Fruit fly (Drosophila melanogaster) whole organism, embryonic: ENCODE data around the gene Btnd.

Experiments used
- Aef1 ChIP-seq: fragments of 200-800 bp; sonication (Bioruptor generic); IDR thresholded peaks from 3 replicates; pipeline ENCODE4 v1.3.6; 2022; ENCODE audit warnings: missing biosample characterization, missing genetic modification characterization
- BEAF-32 ChIP-seq: fragments of 200-800 bp; sonication (Bioruptor generic); optimal IDR thresholded peaks from 3 replicates; lab custom pipeline; 2017; ENCODE audit warnings: missing biosample characterization, missing genetic modification characterization, mild to moderate bottlenecking, moderate library complexity, missing genetic modification reagents
- Blimp-1 ChIP-seq: fragments of 200-800 bp; sonication (Bioruptor generic); optimal IDR thresholded peaks from 3 replicates; lab custom pipeline; 2018; ENCODE audit warnings: missing biosample characterization, missing genetic modification characterization, mild to moderate bottlenecking, moderate library complexity, missing genetic modification reagents
- BtbVII ChIP-seq: fragments of 200-800 bp; sonication (Bioruptor generic); optimal IDR thresholded peaks from 3 replicates; lab custom pipeline; 2017; ENCODE audit warnings: missing biosample characterization, mild to moderate bottlenecking, missing genetic modification characterization
- CG10321 ChIP-seq: fragments of 200-800 bp; sonication (Bioruptor generic); IDR thresholded peaks from 2 replicates; pipeline ENCODE4 v1.3.6; 2022; ENCODE audit warnings: missing biosample characterization, missing genetic modification characterization
- CG10366 ChIP-seq: fragments of 200-800 bp; sonication (Bioruptor generic); IDR thresholded peaks from 2 replicates; pipeline ENCODE4 v1.3.6; 2022; ENCODE audit warnings: missing biosample characterization, missing genetic modification characterization
- CG11560 ChIP-seq: fragments of 200-800 bp; sonication (Bioruptor generic); IDR thresholded peaks from 3 replicates; pipeline ENCODE4 v1.3.6; 2022; ENCODE audit warnings: missing biosample characterization, missing genetic modification characterization
- CG12219 ChIP-seq: fragments of 200-800 bp; sonication (Bioruptor generic); optimal IDR thresholded peaks from 3 replicates; lab custom pipeline; 2018; ENCODE audit warnings: missing biosample characterization, mild to moderate bottlenecking, missing genetic modification characterization
- CG13123 ChIP-seq: fragments of 200-800 bp; sonication (Bioruptor generic); optimal IDR thresholded peaks from 2 replicates; lab custom pipeline; 2016; ENCODE audit warnings: missing biosample characterization, missing genetic modification characterization
- CG14441 ChIP-seq: fragments of 200-800 bp; sonication (Bioruptor generic); IDR thresholded peaks from 2 replicates; pipeline ENCODE4 v1.3.6; 2022; ENCODE audit warnings: missing biosample characterization, missing genetic modification characterization
- CG14965 ChIP-seq: fragments of 200-800 bp; sonication (Bioruptor generic); optimal IDR thresholded peaks from 2 replicates; lab custom pipeline; 2016; ENCODE audit warnings: missing biosample characterization, missing genetic modification characterization, borderline replicate concordance
- CG16779 ChIP-seq: fragments of 200-800 bp; sonication (Bioruptor generic); IDR thresholded peaks from 2 replicates; pipeline ENCODE4 v1.3.6; 2022; ENCODE audit warnings: missing biosample characterization, missing genetic modification characterization
- CG18764 ChIP-seq: fragments of 200-800 bp; sonication (Bioruptor generic); optimal IDR thresholded peaks from 3 replicates; lab custom pipeline; 2016; ENCODE audit warnings: missing biosample characterization, missing genetic modification characterization
- CG31441 ChIP-seq: fragments of 200-800 bp; sonication (Bioruptor generic); IDR thresholded peaks from 2 replicates; pipeline ENCODE4 v1.3.6; 2022; ENCODE audit warnings: missing biosample characterization, missing genetic modification characterization
- CG3995 ChIP-seq: fragments of 200-800 bp; sonication (Bioruptor generic); optimal IDR thresholded peaks from 3 replicates; lab custom pipeline; 2016; ENCODE audit warnings: missing biosample characterization, missing genetic modification characterization
- CG4360 ChIP-seq: fragments of 200-800 bp; sonication (Bioruptor generic); IDR thresholded peaks from 2 replicates; pipeline ENCODE4 v1.3.6; 2022; ENCODE audit warnings: missing biosample characterization, missing genetic modification characterization
- CG4730 ChIP-seq: fragments of 200-800 bp; sonication (Bioruptor generic); IDR thresholded peaks from 2 replicates; pipeline ENCODE4 v1.3.6; 2022; ENCODE audit warnings: missing biosample characterization, missing genetic modification characterization
- CG7357 ChIP-seq: fragments of 200-800 bp; sonication (Bioruptor generic); IDR thresholded peaks from 3 replicates; pipeline ENCODE4 v1.3.6; 2022; ENCODE audit warnings: missing biosample characterization, missing genetic modification characterization
- CG8290 ChIP-seq, 3 experiments: fragments of 200-800 bp; sonication (Bioruptor generic); optimal IDR thresholded peaks; 2 replicates each; lab custom pipeline; 2016 to 2019; ENCODE audit warnings: missing biosample characterization in 3 of 3, missing genetic modification characterization in 3 of 3, mild to moderate bottlenecking in 2 of 3, moderate library complexity in 1 of 3
- CG8944 ChIP-seq: fragments of 200-800 bp; sonication (Bioruptor generic); optimal IDR thresholded peaks from 3 replicates; lab custom pipeline; 2016; ENCODE audit warnings: missing biosample characterization, missing genetic modification characterization
- Camta ChIP-seq: fragments of 200-800 bp; sonication (Bioruptor generic); optimal IDR thresholded peaks from 2 replicates; lab custom pipeline; 2016; ENCODE audit warnings: missing biosample characterization, missing genetic modification characterization
- D19A ChIP-seq: fragments of 200-800 bp; optimal IDR thresholded peaks from 3 replicates; lab custom pipeline; 2019; ENCODE audit warnings: missing biosample characterization, mild to moderate bottlenecking, missing genetic modification characterization, moderate library complexity
- Hr78 ChIP-seq, 2 experiments: fragments of 200-800 bp in 1 of 2; fragments of >200 bp in 1 of 2; sonication (Bioruptor generic) in 1 of 2; optimal IDR thresholded peaks; 2 replicates each; lab custom pipeline; 2017 to 2019; ENCODE audit warnings: missing biosample characterization in 2 of 2, missing genetic modification characterization in 2 of 2, mild to moderate bottlenecking in 1 of 2, moderate library complexity in 1 of 2
- MBD-R2 ChIP-seq: fragments of 200-800 bp; sonication (Bioruptor generic); IDR thresholded peaks from 2 replicates; pipeline ENCODE4 v1.3.6; 2022; ENCODE audit warnings: missing biosample characterization, missing genetic modification characterization
- NK7.1 ChIP-seq: fragments of 200-800 bp; sonication (Bioruptor generic); optimal IDR thresholded peaks from 3 replicates; lab custom pipeline; 2016; ENCODE audit warnings: missing biosample characterization, missing genetic modification characterization
- Neu2 ChIP-seq: fragments of 200-800 bp; sonication (Bioruptor generic); optimal IDR thresholded peaks from 3 replicates; lab custom pipeline; 2016; ENCODE audit warnings: missing biosample characterization, missing genetic modification characterization, borderline replicate concordance
- Nf-YC ChIP-seq: fragments of 200-800 bp; optimal IDR thresholded peaks from 3 replicates; lab custom pipeline; 2019; ENCODE audit warnings: missing biosample characterization, mild to moderate bottlenecking, missing genetic modification characterization, moderate library complexity
- Ravus ChIP-seq: fragments of 200-800 bp; sonication (Bioruptor generic); IDR thresholded peaks from 2 replicates; pipeline ENCODE4 v1.3.6; 2022; ENCODE audit warnings: missing biosample characterization, missing genetic modification characterization
- Xbp1 ChIP-seq: fragments of 200-800 bp; sonication (Bioruptor generic); optimal IDR thresholded peaks from 3 replicates; lab custom pipeline; 2016; ENCODE audit warnings: missing biosample characterization, mild to moderate bottlenecking, missing genetic modification characterization
- bigmax ChIP-seq: fragments of 200-800 bp; sonication (Bioruptor generic); optimal IDR thresholded peaks from 2 replicates; lab custom pipeline; 2018; ENCODE audit warnings: missing biosample characterization, mild to moderate bottlenecking, missing genetic modification characterization
- br ChIP-seq: fragments of >200 bp; optimal IDR thresholded peaks from 2 replicates; lab custom pipeline; 2017
- fd64A ChIP-seq: fragments of 200-800 bp; sonication (Bioruptor generic); optimal IDR thresholded peaks from 3 replicates; lab custom pipeline; 2018; ENCODE audit warnings: missing biosample characterization, mild to moderate bottlenecking, missing genetic modification characterization
- grau ChIP-seq: fragments of 200-800 bp; optimal IDR thresholded peaks from 3 replicates; lab custom pipeline; 2019; ENCODE audit warnings: missing biosample characterization, mild to moderate bottlenecking, missing genetic modification characterization, moderate library complexity
- gsb ChIP-seq: fragments of 200-800 bp; sonication (Bioruptor generic); IDR thresholded peaks from 2 replicates; pipeline ENCODE4 v1.3.6; 2022; ENCODE audit warnings: missing biosample characterization, missing genetic modification characterization
- gt ChIP-seq: fragments of 200-800 bp; sonication (Bioruptor generic); IDR thresholded peaks from 2 replicates; pipeline ENCODE4 v1.3.6; 2022; ENCODE audit warnings: missing biosample characterization, missing genetic modification characterization
- h ChIP-seq: fragments of >200 bp; optimal IDR thresholded peaks from 2 replicates; lab custom pipeline; 2017
- nerfin-2 ChIP-seq: fragments of 200-800 bp; sonication (Bioruptor generic); IDR thresholded peaks from 2 replicates; pipeline ENCODE4 v1.3.6; 2022; ENCODE audit warnings: missing biosample characterization, missing genetic modification characterization; ENCODE audit not compliant: partially characterized antibody
- p53 ChIP-seq: fragments of 200-800 bp; sonication (Bioruptor generic); optimal IDR thresholded peaks from 2 replicates; lab custom pipeline; 2016; ENCODE audit warnings: missing biosample characterization, missing genetic modification characterization
- pfk ChIP-seq: fragments of 200-800 bp; sonication (Bioruptor generic); optimal IDR thresholded peaks from 2 replicates; lab custom pipeline; 2018; ENCODE audit warnings: missing biosample characterization, mild to moderate bottlenecking, missing genetic modification characterization, moderate library complexity
- phol ChIP-seq: fragments of 200-800 bp; sonication (Bioruptor generic); optimal IDR thresholded peaks from 3 replicates; lab custom pipeline; 2018; ENCODE audit warnings: missing biosample characterization, mild to moderate bottlenecking, missing genetic modification characterization, moderate library complexity
- pzg ChIP-seq: fragments of 200-800 bp; sonication (Bioruptor generic); optimal IDR thresholded peaks from 3 replicates; lab custom pipeline; 2018; ENCODE audit warnings: missing biosample characterization, mild to moderate bottlenecking, missing genetic modification characterization, moderate library complexity
- slou ChIP-seq: fragments of 200-800 bp; sonication (Bioruptor generic); optimal IDR thresholded peaks from 3 replicates; lab custom pipeline; 2016; ENCODE audit warnings: missing biosample characterization, missing genetic modification characterization
- so ChIP-seq: fragments of 200-800 bp; sonication (Bioruptor generic); IDR thresholded peaks from 3 replicates; pipeline ENCODE4 v1.3.6; 2022; ENCODE audit warnings: missing biosample characterization, missing genetic modification characterization
- sob ChIP-seq: fragments of 200-800 bp; sonication (Bioruptor generic); IDR thresholded peaks from 2 replicates; pipeline ENCODE4 v1.3.6; 2022; ENCODE audit warnings: missing biosample characterization, missing genetic modification characterization
- sr ChIP-seq: fragments of 200-800 bp; sonication (Bioruptor generic); IDR thresholded peaks from 3 replicates; pipeline ENCODE4 v1.3.6; 2022; ENCODE audit warnings: missing biosample characterization, missing genetic modification characterization
- sug ChIP-seq: fragments of 200-800 bp; optimal IDR thresholded peaks from 2 replicates; lab custom pipeline; 2019; ENCODE audit warnings: missing biosample characterization, mild to moderate bottlenecking, missing genetic modification characterization, moderate library complexity
- ttk ChIP-seq: fragments of 200-800 bp; sonication (Bioruptor generic); IDR thresholded peaks from 2 replicates; pipeline ENCODE4 v2.1.2; 2022; ENCODE audit warnings: missing biosample characterization, missing genetic modification characterization
- yki ChIP-seq: fragments of >200 bp; optimal IDR thresholded peaks from 3 replicates; lab custom pipeline; 2018
- z ChIP-seq: fragments of 200-800 bp; sonication (Bioruptor generic); IDR thresholded peaks from 3 replicates; pipeline ENCODE4 v1.3.6; 2022; ENCODE audit warnings: missing biosample characterization, missing genetic modification characterization

Gene Btnd

dm6 chrX:6224225-6225190 is 5.4 kb upstream of the Btnd start, which contains the start of gene sqh (continued):
- TF ChIP-seq CG16779, result peak; percentile 60; the same call in 1 of the 2 replicates
- peak; percentile 51 for TF ChIP-seq CG13123 (GFP tag; lab: Kevin White, UChicago)
- peak; percentile 60 for TF ChIP-seq CG8290 (GFP tag; optimal IDR thresholded peaks at IDR 0.05; lab: Kevin White, UChicago)
- peak in 1 of 2 experiments; percentile 55 for TF ChIP-seq CG8290 (tag; optimal IDR thresholded peaks at IDR 0.05; lab: Kevin White, UChicago)
- TF ChIP-seq Aef1 (GFP tag; lab: Robert Waterston, UW), result peak; percentile 85
- TF ChIP-seq p53, result no peak
- no peak for TF ChIP-seq NK7.1 (GFP tag; lab: Kevin White, UChicago)
- TF ChIP-seq yki (lab: Kevin White, UChicago), result no peak
- peak; percentile 72 for TF ChIP-seq slou (GFP tag; lab: Kevin White, UChicago)
- peak; percentile 84 for TF ChIP-seq Xbp1
- TF ChIP-seq so (GFP tag; lab: Robert Waterston, UW), result peak; percentile 87; the same call in 1 of the 3 replicates
- no peak for TF ChIP-seq h (lab: Kevin White, UChicago)
- peak; percentile 84 for TF ChIP-seq CG4730 (GFP tag; lab: Robert Waterston, UW)
- TF ChIP-seq CG18764, result peak; percentile 50
- peak in 1 of 2 experiments; percentile 72 for TF ChIP-seq Hr78 (GFP tag; optimal IDR thresholded peaks at IDR 0.05; lab: Kevin White, UChicago)
- TF ChIP-seq Neu2, result no peak
- peak; percentile 86 for TF ChIP-seq sug (tag; lab: Kevin White, UChicago)
- TF ChIP-seq gt (GFP tag; lab: Robert Waterston, UW), result peak; percentile 66; the same call in 1 of the 2 replicates
- peak; percentile 63; the same call in 1 of the 2 replicates for TF ChIP-seq CG10321 (GFP tag; lab: Robert Waterston, UW)
- TF ChIP-seq CG3995 (GFP tag; lab: Kevin White, UChicago), result peak; percentile 10
- TF ChIP-seq pzg, result no peak
- TF ChIP-seq CG7357 (GFP tag; lab: Robert Waterston, UW), result peak; percentile 84
- TF ChIP-seq pfk (GFP tag; lab: Kevin White, UChicago), result no peak
- TF ChIP-seq Camta (GFP tag; lab: Kevin White, UChicago), result peak; percentile 20
- peak; percentile 93 for TF ChIP-seq z
- TF ChIP-seq D19A (tag; lab: Kevin White, UChicago), result peak; percentile 83
- peak; percentile 81 for TF ChIP-seq CG12219 (GFP tag; lab: Kevin White, UChicago)
- no peak; the same call in 2 of the 3 replicates for TF ChIP-seq sr (GFP tag; lab: Robert Waterston, UW)
- peak; percentile 74; the same call in 1 of the 2 replicates for TF ChIP-seq CG4360 (GFP tag; lab: Robert Waterston, UW)
- peak; percentile 84 for TF ChIP-seq Nf-YC (tag; lab: Kevin White, UChicago)
- no peak for TF ChIP-seq CG14965
- peak; percentile 92 for TF ChIP-seq CG14441
- peak; percentile 78 for TF ChIP-seq Blimp-1 (GFP tag; lab: Kevin White, UChicago)
- TF ChIP-seq CG8944 (GFP tag; lab: Kevin White, UChicago), result peak; percentile 37
- TF ChIP-seq br (lab: Kevin White, UChicago), result no peak
- TF ChIP-seq CG10366 (GFP tag; lab: Robert Waterston, UW), result peak; percentile 89
- peak; percentile 81 for TF ChIP-seq Ravus (GFP tag; lab: Robert Waterston, UW)
- peak; percentile 99 for TF ChIP-seq grau (tag; lab: Kevin White, UChicago)
- TF ChIP-seq CG31441 (GFP tag; lab: Robert Waterston, UW), result peak; percentile 77
- TF ChIP-seq gsb (GFP tag; lab: Robert Waterston, UW), result peak; percentile 79
- TF ChIP-seq BEAF-32 (GFP tag; lab: Kevin White, UChicago), result no peak
- peak; percentile 84 for TF ChIP-seq ttk (GFP tag; lab: Robert Waterston, UW)
- peak; percentile 82; the same call in 2 of the 3 replicates for TF ChIP-seq CG11560 (tag; lab: Robert Waterston, UW)
- peak; percentile 80 for TF ChIP-seq BtbVII (GFP tag; lab: Kevin White, UChicago)
- TF ChIP-seq fd64A (GFP tag; lab: Kevin White, UChicago), result peak; percentile 71
- TF ChIP-seq bigmax (GFP tag; lab: Kevin White, UChicago), result no peak
- no peak for TF ChIP-seq nerfin-2 (GFP tag; lab: Robert Waterston, UW)
- peak; percentile 91 for TF ChIP-seq sob (GFP tag; lab: Robert Waterston, UW)
- TF ChIP-seq MBD-R2 (GFP tag; lab: Robert Waterston, UW), result peak; percentile 68
- peak; percentile 82 for TF ChIP-seq phol (tag; lab: Kevin White, UChicago)
